Fruit fly (Drosophila melanogaster): Measurements from ENCODE around the gene DIP-eta.

dm6 chr2L:5662549-5662948 is 44.8 kb upstream of the DIP-eta start, which contains the start of gene Hsp60C:
- TF ChIP-seq CG8159 (tag; optimal IDR thresholded peaks at IDR 0.05) = no peak
- no peak for TF ChIP-seq rn (GFP tag; IDR thresholded peaks at IDR 0.05)

Data from whole organism, pupa.